Worm (Caenorhabditis elegans) whole organism, young adult: ENCODE results near the gene F09E5.8.

ENCODE experiments used
- B0019.2 ChIP-seq: fragments of 200-800 bp; sonication (Bioruptor generic); conservative IDR thresholded peaks from 2 replicates; pipeline ENCODE4 v1.3.6; 2022; ENCODE audit warnings: missing genetic modification reagents, missing genetic modification characterization, missing compliant biosample characterization
- C17E4.6 ChIP-seq: fragments of 200-800 bp; sonication (Bioruptor generic); IDR thresholded peaks from 2 replicates; pipeline ENCODE4 v1.3.6; 2022; ENCODE audit warnings: missing genetic modification reagents, missing genetic modification characterization, missing compliant biosample characterization
- F10E7.11 ChIP-seq: sonication (generic microtip); optimal IDR thresholded peaks from 2 replicates; lab custom pipeline; 2017; ENCODE audit warnings: mild to moderate bottlenecking, missing genetic modification characterization, moderate library complexity, missing compliant biosample characterization
- F33H1.4 ChIP-seq: fragments of 200-800 bp; sonication (Bioruptor generic); IDR thresholded peaks from 2 replicates; pipeline ENCODE4 v1.3.6; 2022; ENCODE audit warnings: missing genetic modification reagents, missing genetic modification characterization, missing compliant biosample characterization
- F49E8.2 ChIP-seq: sonication (generic microtip); optimal IDR thresholded peaks from 3 replicates; lab custom pipeline; 2017; ENCODE audit warnings: missing genetic modification characterization, mild to moderate bottlenecking, missing compliant biosample characterization, antibody characterized with exemption, moderate library complexity; ENCODE audit not compliant: insufficient read depth
- F52B5.7 ChIP-seq: sonication (generic microtip); optimal IDR thresholded peaks from 2 replicates; lab custom pipeline; 2016; ENCODE audit warnings: mild to moderate bottlenecking, missing genetic modification characterization, missing compliant biosample characterization
- F55B11.4 ChIP-seq: sonication (generic microtip); optimal IDR thresholded peaks from 2 replicates; lab custom pipeline; 2016; ENCODE audit warnings: missing compliant biosample characterization, missing genetic modification characterization, borderline replicate concordance; ENCODE audit not compliant: insufficient read depth
- Y53G8AR.9 ChIP-seq: fragments of 200-800 bp; sonication (Bioruptor generic); conservative IDR thresholded peaks from 2 replicates; pipeline ENCODE4 v1.3.6; 2022; ENCODE audit warnings: missing genetic modification reagents, missing genetic modification characterization, missing compliant biosample characterization
- Y56A3A.18 ChIP-seq: fragments of 200-800 bp; sonication (Bioruptor generic); IDR thresholded peaks from 2 replicates; pipeline ENCODE4 v1.3.6; 2022; ENCODE audit warnings: missing genetic modification reagents, missing genetic modification characterization, missing compliant biosample characterization
- Y67H2A.10 ChIP-seq: fragments of 200-800 bp; sonication (Bioruptor generic); conservative IDR thresholded peaks from 2 replicates; pipeline ENCODE4 v1.3.6; 2022; ENCODE audit warnings: missing genetic modification reagents, missing genetic modification characterization, missing compliant biosample characterization
- akir-1 ChIP-seq: fragments of 200-800 bp; sonication (Bioruptor generic); optimal IDR thresholded peaks from 2 replicates; lab custom pipeline; 2018; ENCODE audit warnings: mild to moderate bottlenecking, missing genetic modification characterization, moderate library complexity, missing compliant biosample characterization
- aptf-2 ChIP-seq: fragments of 200-800 bp; sonication (Bioruptor generic); conservative IDR thresholded peaks from 2 replicates; pipeline ENCODE4 v1.3.6; 2022; ENCODE audit warnings: missing genetic modification reagents, missing genetic modification characterization, missing compliant biosample characterization
- aptf-3 ChIP-seq: fragments of 200-800 bp; sonication (Bioruptor generic); IDR thresholded peaks from 2 replicates; pipeline ENCODE4 v1.3.6; 2022; ENCODE audit warnings: missing genetic modification characterization, missing compliant biosample characterization
- atf-7 ChIP-seq: sonication (generic microtip); optimal IDR thresholded peaks from 2 replicates; lab custom pipeline; 2017; ENCODE audit warnings: mild to moderate bottlenecking, missing genetic modification characterization, missing compliant biosample characterization
- attf-5 ChIP-seq: fragments of 200-800 bp; sonication (Bioruptor generic); optimal IDR thresholded peaks from 2 replicates; lab custom pipeline; 2018; ENCODE audit warnings: mild to moderate bottlenecking, missing genetic modification characterization, missing compliant biosample characterization
- bed-2 ChIP-seq: fragments of 200-800 bp; sonication (Bioruptor generic); IDR thresholded peaks from 2 replicates; pipeline ENCODE4 v1.3.6; 2022; ENCODE audit warnings: missing genetic modification reagents, missing genetic modification characterization, missing compliant biosample characterization
- cebp-1 ChIP-seq, 2 experiments: fragments of 200-800 bp in 1 of 2; sonication (Bioruptor generic) in 1 of 2; sonication (generic microtip) in 1 of 2; IDR thresholded peaks in 1 of 2; optimal IDR thresholded peaks in 1 of 2; 2 replicates each; pipeline versions ENCODE4 v1.3.6 to Lab custom; 2017 to 2022; ENCODE audit warnings: missing compliant biosample characterization in 2 of 2, missing genetic modification characterization in 2 of 2, mild to moderate bottlenecking in 1 of 2, missing genetic modification reagents in 1 of 2, moderate library complexity in 1 of 2
- ceh-100 ChIP-seq: fragments of 200-800 bp; sonication (Bioruptor generic); IDR thresholded peaks from 2 replicates; pipeline ENCODE4 v1.3.6; 2022; ENCODE audit warnings: missing genetic modification reagents, missing genetic modification characterization, missing compliant biosample characterization
- ceh-58 ChIP-seq: fragments of 200-800 bp; sonication (Bioruptor generic); IDR thresholded peaks from 2 replicates; pipeline ENCODE4 v1.3.6; 2022; ENCODE audit warnings: missing genetic modification characterization, missing compliant biosample characterization
- chd-7 ChIP-seq: sonication (generic microtip); optimal IDR thresholded peaks from 2 replicates; lab custom pipeline; 2016; ENCODE audit warnings: mild to moderate bottlenecking, missing genetic modification characterization, moderate library complexity, missing compliant biosample characterization
- efl-1 ChIP-seq: fragments of 150-350 bp; optimal IDR thresholded peaks from 2 replicates; lab custom pipeline; 2014; ENCODE audit warnings: missing biosample characterization, missing genetic modification reagents, missing genetic modification characterization
- ets-4 ChIP-seq: fragments of 200-800 bp; sonication (Bioruptor generic); optimal IDR thresholded peaks from 2 replicates; lab custom pipeline; 2018; ENCODE audit warnings: mild to moderate bottlenecking, missing genetic modification characterization, missing compliant biosample characterization
- hrde-1 ChIP-seq: sonication (generic microtip); optimal IDR thresholded peaks from 2 replicates; lab custom pipeline; 2016; ENCODE audit warnings: missing genetic modification characterization, mild to moderate bottlenecking, missing compliant biosample characterization, moderate library complexity, missing genotype, missing genetic modification reagents, borderline replicate concordance
- let-526 ChIP-seq: fragments of 200-800 bp; sonication (Bioruptor generic); IDR thresholded peaks from 2 replicates; pipeline ENCODE4 v1.3.6; 2022; ENCODE audit warnings: missing genetic modification reagents, missing genetic modification characterization, missing compliant biosample characterization
- lin-26 ChIP-seq: fragments of 200-800 bp; sonication (Bioruptor generic); IDR thresholded peaks from 2 replicates; pipeline ENCODE4 v1.3.6; 2022; ENCODE audit warnings: missing genetic modification reagents, missing genetic modification characterization, missing compliant biosample characterization
- lin-54 ChIP-seq: fragments of 200-800 bp; sonication (Bioruptor generic); optimal IDR thresholded peaks from 2 replicates; lab custom pipeline; 2018; ENCODE audit warnings: mild to moderate bottlenecking, missing genetic modification characterization, missing compliant biosample characterization
- madf-10 ChIP-seq: sonication (generic microtip); optimal IDR thresholded peaks from 2 replicates; lab custom pipeline; 2016; ENCODE audit warnings: mild to moderate bottlenecking, missing genetic modification characterization, missing compliant biosample characterization
- madf-8 ChIP-seq: fragments of 200-800 bp; sonication (Bioruptor generic); conservative IDR thresholded peaks from 2 replicates; pipeline ENCODE4 v1.3.6; 2022; ENCODE audit warnings: missing genetic modification reagents, missing genetic modification characterization, missing compliant biosample characterization
- nfya-1 ChIP-seq: sonication (generic microtip); optimal IDR thresholded peaks from 2 replicates; lab custom pipeline; 2017; ENCODE audit warnings: antibody characterized with exemption, missing compliant biosample characterization, missing genetic modification characterization, borderline replicate concordance; ENCODE audit not compliant: insufficient read depth
- nfya-2 ChIP-seq: fragments of 200-800 bp; sonication (Bioruptor generic); IDR thresholded peaks from 2 replicates; pipeline ENCODE4 v1.3.6; 2022; ENCODE audit warnings: missing genetic modification reagents, missing genetic modification characterization, missing compliant biosample characterization
- nfyb-1 ChIP-seq: fragments of 200-800 bp; sonication (Bioruptor generic); IDR thresholded peaks from 2 replicates; pipeline ENCODE4 v1.3.6; 2022; ENCODE audit warnings: missing genetic modification reagents, missing genetic modification characterization, missing compliant biosample characterization
- nhr-120 ChIP-seq: fragments of 200-800 bp; sonication (Bioruptor generic); IDR thresholded peaks from 2 replicates; pipeline ENCODE4 v1.3.6; 2022; ENCODE audit warnings: missing genetic modification characterization, missing compliant biosample characterization
- pha-4 ChIP-seq: fragments of 150-350 bp; sonication (generic microtip); optimal IDR thresholded peaks from 2 replicates; lab custom pipeline; 2014; ENCODE audit warnings: missing biosample characterization, missing genetic modification reagents, missing genetic modification characterization
- repo-1 ChIP-seq: sonication (generic microtip); optimal IDR thresholded peaks from 2 replicates; lab custom pipeline; 2017; ENCODE audit warnings: mild to moderate bottlenecking, missing genetic modification characterization, missing compliant biosample characterization
- sea-2 ChIP-seq: fragments of 200-800 bp; sonication (Bioruptor generic); IDR thresholded peaks from 2 replicates; pipeline ENCODE4 v1.3.6; 2022; ENCODE audit warnings: missing genetic modification characterization, missing compliant biosample characterization
- snpc-4 ChIP-seq, 5 experiments: fragments of 150-350 bp in 1 of 5; sonication (generic microtip) in 4 of 5; optimal IDR thresholded peaks; 2 replicates each; lab custom pipeline; 2014 to 2018; ENCODE audit warnings: missing genetic modification characterization in 5 of 5, missing biosample characterization in 3 of 5, antibody characterized with exemption in 2 of 5, mild to moderate bottlenecking in 2 of 5, missing compliant biosample characterization in 2 of 5, missing genotype in 2 of 5, moderate library complexity in 2 of 5, missing genetic modification reagents in 1 of 5
- tbp1 ChIP-seq: fragments of 200-800 bp; sonication (Bioruptor generic); optimal IDR thresholded peaks from 2 replicates; lab custom pipeline; 2018; ENCODE audit warnings: mild to moderate bottlenecking, missing genetic modification characterization, missing compliant biosample characterization
- tbx-9 ChIP-seq: sonication (generic microtip); optimal IDR thresholded peaks from 2 replicates; lab custom pipeline; 2016; ENCODE audit warnings: borderline replicate concordance, missing genetic modification characterization, inconsistent platforms, missing compliant biosample characterization
- unc-130 ChIP-seq: sonication (generic microtip); optimal IDR thresholded peaks from 2 replicates; lab custom pipeline; 2016; ENCODE audit warnings: missing genetic modification reagents, missing genetic modification characterization, missing compliant biosample characterization
- zim-3 ChIP-seq: sonication (generic microtip); optimal IDR thresholded peaks from 2 replicates; lab custom pipeline; 2017; ENCODE audit warnings: mild to moderate bottlenecking, missing genetic modification characterization, moderate library complexity, missing compliant biosample characterization
- ztf-6 ChIP-seq: fragments of 200-800 bp; sonication (Bioruptor generic); IDR thresholded peaks from 2 replicates; pipeline ENCODE4 v1.3.6; 2022; ENCODE audit warnings: missing genetic modification reagents, missing genetic modification characterization, missing compliant biosample characterization

Gene F09E5.8

ce11 chrII:5373275-5374047 lies 23.0 kb downstream of the F09E5.8 start, which contains the start of the genes agt-2 and F09E5.3 (continued):
- TF ChIP-seq Y67H2A.10, result no peak
- TF ChIP-seq chd-7 (tag; lab: Kevin White, UChicago), result peak; percentile 15
- TF ChIP-seq sea-2, result no peak
- TF ChIP-seq akir-1 (GFP tag; lab: Kevin White, UChicago), result no peak
- peak; percentile 92 for TF ChIP-seq attf-5 (GFP tag; lab: Kevin White, UChicago)
- TF ChIP-seq hrde-1 (tag; lab: Kevin White, UChicago), result no peak
- TF ChIP-seq, all 124 proteins: peak for 52

ce11 chrII:5374967-5375366 lies 24.5 kb downstream of the F09E5.8 start, which contains the start of gene algn-2:
Gene algn-2 (plus strand): TSS chrII:5375267.
- TF ChIP-seq ztf-6 (GFP tag; lab: Robert Waterston, UW), result no peak
- TF ChIP-seq madf-10, result no peak
- TF ChIP-seq aptf-2 (GFP tag; lab: Robert Waterston, UW), result no peak
- TF ChIP-seq nfya-2, result no peak
- TF ChIP-seq ets-4, result no peak
- TF ChIP-seq lin-54, result no peak
- TF ChIP-seq bed-2 (GFP tag; lab: Robert Waterston, UW), result no peak
- TF ChIP-seq F33H1.4 (GFP tag; lab: Robert Waterston, UW), result no peak
- TF ChIP-seq aptf-3 (GFP tag; lab: Robert Waterston, UW), result no peak

ce11 chrII:5377467-5378238 lies 27.2 kb downstream of the F09E5.8 start, which contains the start of gene prdx-2:
Gene prdx-2 (plus strand): TSS chrII:5378195.
- TF ChIP-seq pha-4 (tag; lab: Kevin White, UChicago) (no peak), efl-1 (GFP tag; lab: Kevin White, UChicago) (peak; percentile 87), madf-8 (GFP tag; lab: Robert Waterston, UW) (peak; percentile 89), nfyb-1 (GFP tag; lab: Robert Waterston, UW) (0 out of 2 replicates have a peak, but pooled peaks have one; percentile 51), atf-7 (tag; lab: Kevin White, UChicago) (no peak), tbx-9 (no peak), nhr-120 (GFP tag; lab: Robert Waterston, UW) (no peak), ceh-100 (no peak), ceh-58 (GFP tag; lab: Robert Waterston, UW) (no peak), F52B5.7 (tag; lab: Kevin White, UChicago) (no peak), snpc-4 (GFP tag; optimal IDR thresholded peaks at IDR 0.05; lab: Kevin White, UChicago) (no peak), snpc-4 (tag; optimal IDR thresholded peaks at IDR 0.05; lab: Kevin White, UChicago) (no peak), tbp1 (GFP tag; lab: Kevin White, UChicago) (peak; percentile 59), F10E7.11 (tag; lab: Kevin White, UChicago) (no peak), repo-1 (tag; lab: Kevin White, UChicago) (no peak), B0019.2 (GFP tag; lab: Robert Waterston, UW) (peak; percentile 73), F55B11.4 (tag; lab: Kevin White, UChicago) (no peak), nfya-1 (tag; lab: Kevin White, UChicago) (no peak), madf-10 (no peak), nfya-2 (no peak), lin-54 (peak; percentile 75), Y56A3A.18 (no peak), cebp-1 (GFP tag; IDR thresholded peaks at IDR 0.05; lab: Robert Waterston, UW) (no peak), cebp-1 (tag; optimal IDR thresholded peaks at IDR 0.05; lab: Kevin White, UChicago) (no peak), lin-26 (no peak), let-526 (GFP tag; lab: Robert Waterston, UW) (no peak), zim-3 (tag; lab: Kevin White, UChicago) (no peak), C17E4.6 (GFP tag; lab: Robert Waterston, UW) (peak; percentile 75), unc-130 (GFP tag; lab: Kevin White, UChicago) (peak; percentile 37), F49E8.2 (peak; percentile 16), Y53G8AR.9 (GFP tag; lab: Robert Waterston, UW) (no peak)
